Worm (Caenorhabditis elegans) whole organism, L2 larva: ENCODE data around the gene pik-1.

Source experiments
- blmp-1 ChIP-seq: sonication (generic microtip); optimal IDR thresholded peaks from 2 replicates; lab custom pipeline; 2017; ENCODE audit warnings: missing genetic modification characterization, mild to moderate bottlenecking, missing compliant biosample characterization, antibody characterized with exemption, moderate library complexity; ENCODE audit not compliant: insufficient read depth
- ceh-82 ChIP-seq: fragments of 150-350 bp; optimal IDR thresholded peaks from 2 replicates; lab custom pipeline; 2014; ENCODE audit warnings: missing biosample characterization, missing genetic modification characterization
- nhr-11 ChIP-seq: fragments of 150-350 bp; optimal IDR thresholded peaks from 2 replicates; lab custom pipeline; 2014; ENCODE audit warnings: missing biosample characterization, missing genetic modification characterization
- nhr-25 ChIP-seq: fragments of 150-350 bp; sonication (generic microtip); optimal IDR thresholded peaks from 3 replicates; lab custom pipeline; 2014; ENCODE audit warnings: missing biosample characterization, missing genetic modification characterization
- peb-1 ChIP-seq: fragments of 150-350 bp; optimal IDR thresholded peaks from 2 replicates; lab custom pipeline; 2014; ENCODE audit warnings: missing biosample characterization, missing genetic modification characterization
- skn-1 ChIP-seq: sonication (generic microtip); optimal IDR thresholded peaks from 2 replicates; lab custom pipeline; 2017; ENCODE audit warnings: missing biosample characterization, missing genetic modification characterization
- snpc-4 ChIP-seq: fragments of 150-350 bp; optimal IDR thresholded peaks from 2 replicates; lab custom pipeline; 2014; ENCODE audit warnings: missing biosample characterization, missing genetic modification characterization
- unc-55 ChIP-seq: fragments of 150-350 bp; sonication (generic microtip); optimal IDR thresholded peaks from 3 replicates; lab custom pipeline; 2014; ENCODE audit warnings: missing biosample characterization, missing genetic modification reagents, missing genetic modification characterization
- ztf-11 ChIP-seq: sonication (generic microtip); optimal IDR thresholded peaks from 2 replicates; lab custom pipeline; 2017; ENCODE audit warnings: missing biosample characterization, missing genetic modification characterization

The pik-1 gene

ce11 chrIV:13460876-13461275 lies 45.0 kb downstream of the pik-1 start, which contains the start of gene Y38H8A.12:
Gene Y38H8A.12, minus strand, starts transcription at chrIV:13460976.
- no peak for TF ChIP-seq unc-55 (GFP tag; lab: Kevin White, UChicago)
- TF ChIP-seq peb-1 (tag; lab: Kevin White, UChicago): no peak
- no peak for TF ChIP-seq skn-1 (tag; lab: Kevin White, UChicago)

- TF ChIP-seq nhr-25: no peak
- TF ChIP-seq ztf-11 (tag; lab: Kevin White, UChicago): no peak
- TF ChIP-seq snpc-4: no peak
- no peak for TF ChIP-seq ceh-82 (tag; lab: Kevin White, UChicago)
- no peak for TF ChIP-seq nhr-11 (tag; lab: Kevin White, UChicago)
- TF ChIP-seq blmp-1 (tag; lab: Kevin White, UChicago): no peak
- no peak for TF ChIP-seq skn-1 (tag; lab: Kevin White, UChicago)
Observed at ce11 chrIV:13465797-13466196, 50.0 kb downstream of the pik-1 start, which contains the start of gene fezf-1. Gene fezf-1, plus strand, starts transcription at chrIV:13466097.
